Worm (Caenorhabditis elegans): ENCODE measurements around the gene F29B9.11.

F29B9.11 gene

ce11 chrIV:4650624-4651094 is 9.3 kb downstream of the F29B9.11 start, which contains the start of gene ubc-9 (continued):
- TF ChIP-seq lin-35 (GFP tag; optimal IDR thresholded peaks at IDR 0.05) (peak; percentile 77 to 85), nhr-90 (tag; optimal IDR thresholded peaks at IDR 0.05; ENCODE audit: poor library complexity) (peak; percentile 77), fos-1 (tag; optimal IDR thresholded peaks at IDR 0.05) (no peak), nhr-71 (tag; optimal IDR thresholded peaks at IDR 0.05) (peak; percentile 88), C34B4.2 (tag; optimal IDR thresholded peaks at IDR 0.05) (peak; percentile 93), zip-4 (GFP tag; optimal IDR thresholded peaks at IDR 0.05) (peak; percentile 69), lin-39 (tag; optimal IDR thresholded peaks at IDR 0.05) (no peak), unc-86 (tag; optimal IDR thresholded peaks at IDR 0.05) (peak; percentile 70), snu-23 (GFP tag; optimal IDR thresholded peaks at IDR 0.05) (peak; percentile 88), pax-3 (tag; optimal IDR thresholded peaks at IDR 0.05) (peak; percentile 56), fkh-8 (tag; optimal IDR thresholded peaks at IDR 0.05) (peak; percentile 72), fkh-4 (tag; optimal IDR thresholded peaks at IDR 0.05; ENCODE audit: borderline replicate concordance) (no peak), nhr-11 (tag; optimal IDR thresholded peaks at IDR 0.05) (no peak), ztf-11 (tag; optimal IDR thresholded peaks at IDR 0.05) (peak in 1 of 2 experiments; percentile 15), ztf-4 (tag; optimal IDR thresholded peaks at IDR 0.05) (peak; percentile 26), grh-1 (GFP tag; IDR thresholded peaks at IDR 0.05) (peak; percentile 59), snpc-4 (tag; optimal IDR thresholded peaks at IDR 0.05) (peak; percentile 47), unc-130 (tag; optimal IDR thresholded peaks at IDR 0.05) (no peak), efl-1 (optimal IDR thresholded peaks at IDR 0.05) (peak; percentile 71 to 72), efl-1 (GFP tag; optimal IDR thresholded peaks at IDR 0.05 in 1 of 2) (peak; percentile 64 to 96), pqm-1 (tag; optimal IDR thresholded peaks at IDR 0.05) (no peak), hlh-4 (tag; optimal IDR thresholded peaks at IDR 0.05) (no peak), ama-1 (optimal IDR thresholded peaks at IDR 0.05) (no peak), hpl-2 (GFP tag; optimal IDR thresholded peaks at IDR 0.05) (no peak), blmp-1 (tag; optimal IDR thresholded peaks at IDR 0.05) (peak; percentile 49), unc-30 (tag; optimal IDR thresholded peaks at IDR 0.05) (no peak), nhr-28 (tag; optimal IDR thresholded peaks at IDR 0.05) (no peak), nhr-12 (tag; optimal IDR thresholded peaks at IDR 0.05) (no peak), pag-3 (tag; optimal IDR thresholded peaks at IDR 0.05; ENCODE audit: borderline replicate concordance, insufficient read depth) (no peak), elt-2 (tag; optimal IDR thresholded peaks at IDR 0.05) (peak; percentile 31), sptf-1 (tag; optimal IDR thresholded peaks at IDR 0.05) (no peak), dsc-1 (tag; optimal IDR thresholded peaks at IDR 0.05) (peak; percentile 72), zag-1 (tag; optimal IDR thresholded peaks at IDR 0.05) (no peak), mep-1 (tag; optimal IDR thresholded peaks at IDR 0.05) (peak; percentile 51), ces-1 (GFP tag; optimal IDR thresholded peaks at IDR 0.05) (no peak), lsy-2 (tag; optimal IDR thresholded peaks at IDR 0.05) (peak; percentile 74 to 76), irx-1 (tag; optimal IDR thresholded peaks at IDR 0.05) (peak; percentile 22), jun-1 (tag; optimal IDR thresholded peaks at IDR 0.05) (no peak), lin-14 (GFP tag; optimal IDR thresholded peaks at IDR 0.05) (peak; percentile 83), ets-5 (GFP tag; IDR thresholded peaks at IDR 0.05) (no peak), nhr-20 (tag; optimal IDR thresholded peaks at IDR 0.05) (peak; percentile 83)

- no peak for TF ChIP-seq dpl-1 (GFP tag; optimal IDR thresholded peaks at IDR 0.05)
- no peak for TF ChIP-seq ceh-90 (tag; optimal IDR thresholded peaks at IDR 0.05)
- TF ChIP-seq elt-2 (tag; optimal IDR thresholded peaks at IDR 0.05), result no peak
- no peak for TF ChIP-seq ztf-11 (tag; optimal IDR thresholded peaks at IDR 0.05)
- no peak for TF ChIP-seq pag-3 (tag; optimal IDR thresholded peaks at IDR 0.05; ENCODE audit: borderline replicate concordance, insufficient read depth)
- no peak for TF ChIP-seq vab-15 (tag; optimal IDR thresholded peaks at IDR 0.05)
- TF ChIP-seq efl-3 (GFP tag; optimal IDR thresholded peaks at IDR 0.05), result no peak
- TF ChIP-seq nhr-20 (tag; optimal IDR thresholded peaks at IDR 0.05), result no peak
- no peak for TF ChIP-seq unc-130 (tag; optimal IDR thresholded peaks at IDR 0.05)
- no peak for TF ChIP-seq mep-1 (tag; optimal IDR thresholded peaks at IDR 0.05)
- TF ChIP-seq nhr-28 (tag; optimal IDR thresholded peaks at IDR 0.05), result no peak
- no peak for TF ChIP-seq ces-1 (GFP tag; optimal IDR thresholded peaks at IDR 0.05)
- TF ChIP-seq isw-1 (GFP tag; IDR thresholded peaks at IDR 0.05), result no peak
- TF ChIP-seq C34B4.2 (tag; optimal IDR thresholded peaks at IDR 0.05), result no peak
- TF ChIP-seq grh-1 (GFP tag; IDR thresholded peaks at IDR 0.05), result no peak
- no peak for TF ChIP-seq nhr-19 (GFP tag; conservative IDR thresholded peaks at IDR 0.05)
- no peak for TF ChIP-seq snu-23 (GFP tag; optimal IDR thresholded peaks at IDR 0.05)
- TF ChIP-seq sptf-1 (tag; optimal IDR thresholded peaks at IDR 0.05), result no peak
These were observed 10.5 kb downstream of the F29B9.11 start, which contains the start of gene F29B9.7 for ce11 chrIV:4649460-4649859. F29B9.7 (plus strand) TSS chrIV:4649760.

Measured in whole organism, L1 larva.